Fruit fly (Drosophila melanogaster) whole organism, embryonic: ENCODE data around the gene cac.

Experiments used
- ATbp ChIP-seq: fragments of 200-800 bp; sonication (Bioruptor generic); optimal IDR thresholded peaks from 2 replicates; lab custom pipeline; 2017; ENCODE audit warnings: missing biosample characterization, mild to moderate bottlenecking, missing genetic modification characterization, missing genetic modification reagents
- Atf3 ChIP-seq: fragments of 200-800 bp; sonication (Bioruptor generic); optimal IDR thresholded peaks from 3 replicates; lab custom pipeline; 2016; ENCODE audit warnings: missing biosample characterization, missing genetic modification characterization
- CG11504 ChIP-seq: fragments of 200-800 bp; sonication (Bioruptor generic); optimal IDR thresholded peaks from 3 replicates; lab custom pipeline; 2019; ENCODE audit warnings: missing biosample characterization, mild to moderate bottlenecking, missing genetic modification characterization, moderate library complexity
- CG14667 ChIP-seq: fragments of 200-800 bp; sonication (Bioruptor generic); IDR thresholded peaks from 2 replicates; pipeline ENCODE4 v1.3.6; 2022; ENCODE audit warnings: missing biosample characterization, missing genetic modification characterization
- CG17361 ChIP-seq: fragments of 200-800 bp; sonication (Bioruptor generic); IDR thresholded peaks from 3 replicates; pipeline ENCODE4 v1.3.6; 2022; ENCODE audit warnings: missing biosample characterization, missing genetic modification characterization
- CG17385 ChIP-seq: fragments of 200-800 bp; sonication (Bioruptor generic); optimal IDR thresholded peaks from 3 replicates; lab custom pipeline; 2018; ENCODE audit warnings: missing biosample characterization, mild to moderate bottlenecking, missing genetic modification characterization
- CG2120 ChIP-seq: fragments of 200-800 bp; sonication (Bioruptor generic); optimal IDR thresholded peaks from 3 replicates; lab custom pipeline; 2016; ENCODE audit warnings: missing biosample characterization, missing genetic modification characterization
- CG2678 ChIP-seq: fragments of 200-800 bp; sonication (Bioruptor generic); optimal IDR thresholded peaks from 3 replicates; lab custom pipeline; 2019; ENCODE audit warnings: missing biosample characterization, mild to moderate bottlenecking, missing genetic modification characterization, moderate library complexity
- CG2712 ChIP-seq: fragments of 200-800 bp; optimal IDR thresholded peaks from 3 replicates; lab custom pipeline; 2019; ENCODE audit warnings: missing biosample characterization, mild to moderate bottlenecking, missing genetic modification characterization, moderate library complexity
- CG30403 ChIP-seq: fragments of 200-800 bp; sonication (Bioruptor generic); optimal IDR thresholded peaks from 3 replicates; lab custom pipeline; 2016; ENCODE audit warnings: missing biosample characterization, missing genetic modification characterization
- CG34422 ChIP-seq: fragments of 200-800 bp; sonication (Bioruptor generic); IDR thresholded peaks from 3 replicates; pipeline ENCODE4 v1.3.6; 2022; ENCODE audit warnings: missing biosample characterization, missing genetic modification characterization
- CG6175 ChIP-seq: fragments of 200-800 bp; sonication (Bioruptor generic); IDR thresholded peaks from 3 replicates; pipeline ENCODE4 v1.3.6; 2022; ENCODE audit warnings: missing biosample characterization, missing genetic modification characterization
- CG6689 ChIP-seq: fragments of 200-800 bp; sonication (Bioruptor generic); IDR thresholded peaks from 2 replicates; pipeline ENCODE4 v1.3.6; 2022; ENCODE audit warnings: missing biosample characterization, missing genetic modification characterization
- CG6813 ChIP-seq: fragments of 200-800 bp; sonication (Bioruptor generic); optimal IDR thresholded peaks from 2 replicates; lab custom pipeline; 2017; ENCODE audit warnings: missing biosample characterization, missing genetic modification characterization, mild to moderate bottlenecking, moderate library complexity, missing genetic modification reagents
- CG7271 ChIP-seq: fragments of 200-800 bp; sonication (Bioruptor generic); optimal IDR thresholded peaks from 2 replicates; lab custom pipeline; 2018; ENCODE audit warnings: missing biosample characterization, mild to moderate bottlenecking, missing genetic modification characterization, moderate library complexity
- CG8388 ChIP-seq: fragments of 200-800 bp; sonication (Bioruptor generic); optimal IDR thresholded peaks from 2 replicates; lab custom pipeline; 2019; ENCODE audit warnings: missing biosample characterization, mild to moderate bottlenecking, missing genetic modification characterization, moderate library complexity
- CoRest ChIP-seq: fragments of 200-800 bp; sonication (Bioruptor generic); optimal IDR thresholded peaks from 3 replicates; lab custom pipeline; 2018; ENCODE audit warnings: missing biosample characterization, mild to moderate bottlenecking, missing genetic modification characterization, moderate library complexity
- Dek ChIP-seq: fragments of 200-800 bp; sonication (Bioruptor generic); optimal IDR thresholded peaks from 3 replicates; lab custom pipeline; 2019; ENCODE audit warnings: missing biosample characterization, mild to moderate bottlenecking, missing genetic modification characterization, moderate library complexity
- H2.0 ChIP-seq: fragments of 200-800 bp; sonication (Bioruptor generic); IDR thresholded peaks from 2 replicates; pipeline ENCODE4 v1.3.6; 2022; ENCODE audit warnings: missing biosample characterization, missing genetic modification characterization
- Hmr ChIP-seq: fragments of 200-800 bp; sonication (Bioruptor generic); optimal IDR thresholded peaks from 3 replicates; lab custom pipeline; 2017; ENCODE audit warnings: mild to moderate bottlenecking, missing biosample characterization, missing genetic modification reagents, missing genetic modification characterization
- Hmx ChIP-seq: fragments of 200-800 bp; sonication (Bioruptor generic); optimal IDR thresholded peaks from 2 replicates; lab custom pipeline; 2016; ENCODE audit warnings: missing biosample characterization, missing genetic modification characterization
- Nf-YC ChIP-seq: fragments of 200-800 bp; optimal IDR thresholded peaks from 3 replicates; lab custom pipeline; 2019; ENCODE audit warnings: missing biosample characterization, mild to moderate bottlenecking, missing genetic modification characterization, moderate library complexity
- Sox102F ChIP-seq: fragments of 200-800 bp; sonication (Bioruptor generic); optimal IDR thresholded peaks from 2 replicates; lab custom pipeline; 2018; ENCODE audit warnings: missing biosample characterization, mild to moderate bottlenecking, missing genetic modification characterization, moderate library complexity
- bcd ChIP-seq: fragments of 200-800 bp; sonication (Bioruptor generic); optimal IDR thresholded peaks from 2 replicates; lab custom pipeline; 2017; ENCODE audit warnings: missing biosample characterization, mild to moderate bottlenecking, missing genetic modification characterization
- btn ChIP-seq: fragments of 200-800 bp; sonication (Bioruptor generic); optimal IDR thresholded peaks from 2 replicates; lab custom pipeline; 2016; ENCODE audit warnings: missing biosample characterization, missing genetic modification characterization
- cato ChIP-seq: fragments of 200-800 bp; sonication (Bioruptor generic); optimal IDR thresholded peaks from 2 replicates; lab custom pipeline; 2016; ENCODE audit warnings: missing biosample characterization, missing genetic modification characterization, borderline replicate concordance
- chif ChIP-seq, 2 experiments: fragments of 200-800 bp; sonication (Bioruptor generic); optimal IDR thresholded peaks; 3 replicates each; lab custom pipeline; 2016; ENCODE audit warnings: missing biosample characterization in 2 of 2, missing genetic modification characterization in 2 of 2
- cwo ChIP-seq: fragments of 200-800 bp; sonication (Bioruptor generic); optimal IDR thresholded peaks from 3 replicates; lab custom pipeline; 2017; ENCODE audit warnings: missing biosample characterization, missing genetic modification characterization, mild to moderate bottlenecking, moderate library complexity, missing genetic modification reagents
- dati ChIP-seq: fragments of 200-800 bp; sonication (Bioruptor generic); IDR thresholded peaks from 2 replicates; pipeline ENCODE4 v1.3.6; 2022; ENCODE audit warnings: missing biosample characterization, missing genetic modification characterization
- dpn ChIP-seq, 2 experiments: fragments of 200-800 bp; sonication (Bioruptor generic); optimal IDR thresholded peaks; 3 replicates each; lab custom pipeline; 2016; ENCODE audit warnings: missing biosample characterization in 2 of 2, missing genetic modification characterization in 2 of 2
- fru ChIP-seq: fragments of >200 bp; optimal IDR thresholded peaks from 2 replicates; lab custom pipeline; 2017
- klu ChIP-seq: fragments of 200-800 bp; sonication (Bioruptor generic); IDR thresholded peaks from 2 replicates; pipeline ENCODE4 v1.3.6; 2022; ENCODE audit warnings: missing biosample characterization, missing genetic modification characterization
- lab ChIP-seq: fragments of 200-800 bp; sonication (Bioruptor generic); optimal IDR thresholded peaks from 3 replicates; lab custom pipeline; 2017; ENCODE audit warnings: missing biosample characterization, missing genetic modification characterization, mild to moderate bottlenecking, moderate library complexity, missing genetic modification reagents
- mirr ChIP-seq: fragments of 200-800 bp; sonication (Bioruptor generic); optimal IDR thresholded peaks from 3 replicates; lab custom pipeline; 2018; ENCODE audit warnings: missing biosample characterization, mild to moderate bottlenecking, missing genetic modification characterization
- prd ChIP-seq, 3 experiments: fragments of >200 bp in 2 of 3; fragments of 200-800 bp in 1 of 3; sonication (Bioruptor generic) in 1 of 3; optimal IDR thresholded peaks in 2 of 3; IDR thresholded peaks in 1 of 3; 2 replicates in 2 of 3; 3 replicates in 1 of 3; pipeline versions ENCODE4 v1.3.6 to Lab custom; 2017 to 2022; ENCODE audit warnings: missing biosample characterization in 1 of 3, missing genetic modification characterization in 1 of 3
- ranshi ChIP-seq: fragments of 200-800 bp; sonication (Bioruptor generic); IDR thresholded peaks from 2 replicates; pipeline ENCODE4 v1.3.6; 2022; ENCODE audit warnings: missing biosample characterization, missing genetic modification characterization
- tgo ChIP-seq: fragments of 200-800 bp; sonication (Bioruptor generic); IDR thresholded peaks from 3 replicates; pipeline ENCODE4 v1.3.6; 2022; ENCODE audit warnings: missing biosample characterization, missing genetic modification characterization
- tna ChIP-seq: fragments of 200-800 bp; sonication (Bioruptor generic); IDR thresholded peaks from 2 replicates; pipeline ENCODE4 v1.3.6; 2022; ENCODE audit warnings: missing biosample characterization, missing genetic modification characterization; ENCODE audit not compliant: partially characterized antibody
- unc-4 ChIP-seq: fragments of 200-800 bp; sonication (Bioruptor generic); IDR thresholded peaks from 2 replicates; pipeline ENCODE4 v1.3.6; 2022; ENCODE audit warnings: missing biosample characterization, missing genetic modification characterization; ENCODE audit not compliant: partially characterized antibody
- vfl ChIP-seq: fragments of 200-800 bp; sonication (Bioruptor generic); optimal IDR thresholded peaks from 2 replicates; lab custom pipeline; 2016; ENCODE audit warnings: missing biosample characterization, missing genetic modification characterization
- zen ChIP-seq: fragments of 200-800 bp; sonication (Bioruptor generic); optimal IDR thresholded peaks from 3 replicates; lab custom pipeline; 2018; ENCODE audit warnings: missing biosample characterization, mild to moderate bottlenecking, missing genetic modification characterization, moderate library complexity

cac gene

dm6 chrX:11885356-11885755 lies 99.5 kb downstream of the cac start (continued):
- TF ChIP-seq cato (GFP tag; lab: Kevin White, UChicago) (no peak), lab (GFP tag; lab: Kevin White, UChicago) (peak; percentile 61), CG17361 (0 out of 3 replicates have a peak, but pooled peaks have one; percentile 14), CG2712 (tag; lab: Kevin White, UChicago) (peak; percentile 10), btn (GFP tag; lab: Kevin White, UChicago) (no peak), bcd (GFP tag; lab: Kevin White, UChicago) (peak; percentile 48), CG17385 (GFP tag; lab: Kevin White, UChicago) (peak; percentile 51), unc-4 (GFP tag; lab: Robert Waterston, UW) (no peak), CG7271 (tag; lab: Kevin White, UChicago) (no peak), dpn (GFP tag; optimal IDR thresholded peaks at IDR 0.05; lab: Kevin White, UChicago) (peak in 1 of 2 experiments; percentile 37), mirr (GFP tag; lab: Kevin White, UChicago) (peak; percentile 37), dati (GFP tag; lab: Robert Waterston, UW) (no peak), CG34422 (GFP tag; lab: Robert Waterston, UW) (no peak), CG6689 (GFP tag; lab: Robert Waterston, UW) (peak; percentile 33; the same call in 1 of the 2 replicates), Nf-YC (tag; lab: Kevin White, UChicago) (peak; percentile 35), fru (lab: Kevin White, UChicago) (no peak), CG8388 (GFP tag; lab: Kevin White, UChicago) (peak; percentile 17), CG2120 (GFP tag; lab: Kevin White, UChicago) (peak; percentile 40), cwo (GFP tag; lab: Kevin White, UChicago) (peak; percentile 46), CG2678 (peak; percentile 70), Sox102F (peak; percentile 44), CG6175 (GFP tag; lab: Robert Waterston, UW) (0 out of 3 replicates have a peak, but pooled peaks have one; percentile 14), ranshi (GFP tag; lab: Robert Waterston, UW) (peak; percentile 41; the same call in 1 of the 2 replicates), CG11504 (no peak), tna (0 out of 2 replicates have a peak, but pooled peaks have one; percentile 25), Hmx (GFP tag; lab: Kevin White, UChicago) (no peak), CG30403 (peak; percentile 38), vfl (GFP tag; lab: Kevin White, UChicago) (no peak), ATbp (GFP tag; lab: Kevin White, UChicago) (peak; percentile 32), tgo (GFP tag; lab: Robert Waterston, UW) (no peak), CG6813 (GFP tag; lab: Kevin White, UChicago) (peak; percentile 27), H2.0 (GFP tag; lab: Robert Waterston, UW) (0 out of 2 replicates have a peak, but pooled peaks have one; percentile 17), Atf3 (GFP tag; lab: Kevin White, UChicago) (no peak), Hmr (GFP tag; lab: Kevin White, UChicago) (peak; percentile 49), zen (tag; lab: Kevin White, UChicago) (no peak), CG14667 (GFP tag; lab: Robert Waterston, UW) (no peak), klu (GFP tag; lab: Robert Waterston, UW) (no peak), Dek (tag; lab: Kevin White, UChicago) (peak; percentile 37), chif (GFP tag; optimal IDR thresholded peaks at IDR 0.05; lab: Kevin White, UChicago) (no peak), CoRest (tag; lab: Kevin White, UChicago) (peak; percentile 54), prd (optimal IDR thresholded peaks at IDR 0.05; lab: Kevin White, UChicago) (no peak), prd (GFP tag; IDR thresholded peaks at IDR 0.05; lab: Robert Waterston, UW) (0 out of 3 replicates have a peak, but pooled peaks have one; percentile 18)
